Fruit fly (Drosophila melanogaster): ENCODE data around the gene kmg.

The kmg gene

dm6 chr2L:13190534-13190933 is 30.2 kb downstream of the kmg start (continued):
- TF ChIP-seq lbe (GFP tag; optimal IDR thresholded peaks at IDR 0.05) (peak; percentile 2), cwo (GFP tag; optimal IDR thresholded peaks at IDR 0.05) (no peak), eyg (GFP tag; optimal IDR thresholded peaks at IDR 0.05) (no peak), CG10543 (GFP tag; optimal IDR thresholded peaks at IDR 0.05) (peak; percentile 59), ems (GFP tag; optimal IDR thresholded peaks at IDR 0.05) (no peak), CG2875 (GFP tag; optimal IDR thresholded peaks at IDR 0.05) (no peak), Spps (tag; optimal IDR thresholded peaks at IDR 0.05) (no peak), CG2129 (GFP tag; IDR thresholded peaks at IDR 0.05; ENCODE audit: partially characterized antibody) (no peak), gcm (GFP tag; optimal IDR thresholded peaks at IDR 0.05) (no peak), Hmr (GFP tag; optimal IDR thresholded peaks at IDR 0.05) (peak; percentile 32), CG3163 (GFP tag; optimal IDR thresholded peaks at IDR 0.05) (no peak), CrebB (tag; optimal IDR thresholded peaks at IDR 0.05) (peak; percentile 27), CG7987 (GFP tag; optimal IDR thresholded peaks at IDR 0.05) (peak; percentile 12), da (GFP tag; optimal IDR thresholded peaks at IDR 0.05) (no peak)

- TF ChIP-seq D (optimal IDR thresholded peaks at IDR 0.05) = peak; percentile 37
- TF ChIP-seq D (GFP tag; optimal IDR thresholded peaks at IDR 0.05) = no peak
- TF ChIP-seq CG32767 (GFP tag; IDR thresholded peaks at IDR 0.05) = peak; percentile 34; the same call in 1 of the 2 replicates
- peak; percentile 29; the same call in 1 of the 2 replicates for TF ChIP-seq vvl (GFP tag; IDR thresholded peaks at IDR 0.05)
- no peak for TF ChIP-seq CG1603 (tag; optimal IDR thresholded peaks at IDR 0.05)
- TF ChIP-seq Pdp1 (GFP tag; optimal IDR thresholded peaks at IDR 0.05) = peak in 1 of 2 experiments; percentile 96
- TF ChIP-seq CG8478 (optimal IDR thresholded peaks at IDR 0.05) = peak; percentile 79
- TF ChIP-seq CG7372 (GFP tag; IDR thresholded peaks at IDR 0.05) = 0 out of 2 replicates have a peak, but pooled peaks have one; percentile 15
- no peak for TF ChIP-seq CG15073 (GFP tag; optimal IDR thresholded peaks at IDR 0.05)
- TF ChIP-seq cg (GFP tag; optimal IDR thresholded peaks at IDR 0.05) = peak; percentile 90
- no peak for TF ChIP-seq vfl (GFP tag; optimal IDR thresholded peaks at IDR 0.05)
- peak; percentile 15 for TF ChIP-seq Elba2 (GFP tag; optimal IDR thresholded peaks at IDR 0.05)
- 0 out of 2 replicates have a peak, but pooled peaks have one; percentile 18 for TF ChIP-seq Rfx (GFP tag; IDR thresholded peaks at IDR 0.05)
- no peak for TF ChIP-seq Dek (tag; optimal IDR thresholded peaks at IDR 0.05)
- TF ChIP-seq Drgx (GFP tag; IDR thresholded peaks at IDR 0.05) = no peak
- no peak for TF ChIP-seq CG9876 (GFP tag; optimal IDR thresholded peaks at IDR 0.05)
- no peak for TF ChIP-seq Hmr (GFP tag; optimal IDR thresholded peaks at IDR 0.05)
- no peak for TF ChIP-seq TFAM (GFP tag; optimal IDR thresholded peaks at IDR 0.05)
- peak; percentile 42 for TF ChIP-seq zen (tag; optimal IDR thresholded peaks at IDR 0.05)
- 0 out of 3 replicates have a peak, but pooled peaks have one; percentile 45 for TF ChIP-seq CG34422 (GFP tag; IDR thresholded peaks at IDR 0.05)
- TF ChIP-seq wor (GFP tag; IDR thresholded peaks at IDR 0.05) = no peak
- no peak for TF ChIP-seq ato (GFP tag; IDR thresholded peaks at IDR 0.05; ENCODE audit: partially characterized antibody)
Measured at dm6 chr2L:13191052-13191678, 30.8 kb downstream of the kmg start.

dm6 chr2L:13191894-13192293 is 31.6 kb downstream of the kmg start, which contains the start of the genes CG16974 and Edem2:
CG16974 (minus strand) TSS chr2L:13191979.
Edem2 (plus strand) TSS chr2L:13192201.
- TF ChIP-seq zen (tag; optimal IDR thresholded peaks at IDR 0.05) (peak; percentile 85), Nf-YC (tag; optimal IDR thresholded peaks at IDR 0.05) (peak; percentile 74), Mrtf (GFP tag; IDR thresholded peaks at IDR 0.05) (peak; percentile 52; the same call in 1 of the 3 replicates), CG3281 (GFP tag; optimal IDR thresholded peaks at IDR 0.05) (no peak), NC2α (GFP tag; optimal IDR thresholded peaks at IDR 0.05) (no peak), CG8765 (GFP tag; IDR thresholded peaks at IDR 0.05) (peak; percentile 46; the same call in 1 of the 2 replicates), Nf-YA (GFP tag; IDR thresholded peaks at IDR 0.05) (peak; percentile 57; the same call in 1 of the 2 replicates), CG3995 (GFP tag; optimal IDR thresholded peaks at IDR 0.05) (peak; percentile 60), grn (GFP tag; optimal IDR thresholded peaks at IDR 0.05) (no peak), TFAM (GFP tag; optimal IDR thresholded peaks at IDR 0.05) (no peak), Atf6 (GFP tag; IDR thresholded peaks at IDR 0.05) (peak; percentile 70; the same call in 1 of the 2 replicates), CG12236 (GFP tag; optimal IDR thresholded peaks at IDR 0.05) (no peak), mirr (GFP tag; optimal IDR thresholded peaks at IDR 0.05) (no peak), prd (optimal IDR thresholded peaks at IDR 0.05) (no peak), prd (GFP tag; IDR thresholded peaks at IDR 0.05) (peak; percentile 90), croc (GFP tag; conservative IDR thresholded peaks at IDR 0.05) (no peak; the same call in 1 of the 3 replicates), mam (GFP tag; optimal IDR thresholded peaks at IDR 0.05) (peak; percentile 34)

All from whole organism, embryonic.